Worm (Caenorhabditis elegans) whole organism, mixed stage, embryonic: Measurements from ENCODE around the gene ceh-51.

Experiments
- ces-1 ChIP-seq: fragments of 150-350 bp; optimal IDR thresholded peaks from 2 replicates; lab custom pipeline; 2014; ENCODE audit warnings: missing biosample characterization, missing genetic modification reagents, missing genetic modification characterization
- lin-13 ChIP-seq: fragments of 150-350 bp; optimal IDR thresholded peaks from 2 replicates; lab custom pipeline; 2014; ENCODE audit warnings: missing biosample characterization, missing genetic modification characterization

- TF ChIP-seq ces-1 (GFP tag; lab: Kevin White, UChicago) (no peak), lin-13 (tag; lab: Kevin White, UChicago) (no peak)
Measured at ce11 chrV:18917396-18917795, 43.5 kb downstream of the ceh-51 start.
